ENCODE assay signal across 4 fruit fly cellular contexts in genomic region chr2L:3575679-3576442, dm6.
A peak's percentile ranks its signal among the peaks of the same experiment; 100 is the strongest.
TF ChIP-seq lines count a peak whose summit lies in the region.

Gene CG43815, plus strand, starts transcription at chr2L:3576210.

- no peak for TF ChIP-seq CTCF in whole organism, embryonic (GFP tag; optimal IDR thresholded peaks at IDR 0.05; lab: Kevin White, UChicago)

TF ChIP-seq in whole organism, embryonic, 481 proteins besides CTCF, POLR2A, EP300 and RAD21 (continues in another document):
- TF ChIP-seq fd96Cb (tag; optimal IDR thresholded peaks at IDR 0.05; lab: Kevin White, UChicago) (no peak), hb (GFP tag; IDR thresholded peaks at IDR 0.05; lab: Robert Waterston, UW; ENCODE audit: partially characterized antibody) (no peak), Hey (tag; optimal IDR thresholded peaks at IDR 0.05; lab: Kevin White, UChicago) (no peak), pb (GFP tag; optimal IDR thresholded peaks at IDR 0.05; lab: Kevin White, UChicago) (no peak), Oli (tag; optimal IDR thresholded peaks at IDR 0.05; lab: Kevin White, UChicago) (peak; percentile 16), CG3407 (GFP tag; optimal IDR thresholded peaks at IDR 0.05; lab: Kevin White, UChicago) (peak; percentile 15), CG8281 (tag; optimal IDR thresholded peaks at IDR 0.05; lab: Kevin White, UChicago) (no peak), CG9727 (GFP tag; optimal IDR thresholded peaks at IDR 0.05; lab: Kevin White, UChicago) (peak; percentile 31), Adf1 (GFP tag; IDR thresholded peaks at IDR 0.05; lab: Robert Waterston, UW) (no peak), CG11093 (GFP tag; IDR thresholded peaks at IDR 0.05; lab: Robert Waterston, UW) (no peak), CG10979 (tag; optimal IDR thresholded peaks at IDR 0.05; lab: Kevin White, UChicago) (peak; percentile 52), CG10274 (GFP tag; optimal IDR thresholded peaks at IDR 0.05; lab: Kevin White, UChicago) (no peak), CG11247 (GFP tag; IDR thresholded peaks at IDR 0.05; lab: Robert Waterston, UW) (no peak), CG1529 (GFP tag; optimal IDR thresholded peaks at IDR 0.05; lab: Kevin White, UChicago) (no peak), Med (GFP tag; lab: Kevin White, UChicago) (peak; percentile 59), H15 (GFP tag; IDR thresholded peaks at IDR 0.05; lab: Robert Waterston, UW) (no peak), bsh (GFP tag; optimal IDR thresholded peaks at IDR 0.05; lab: Kevin White, UChicago) (peak in 1 of 2 experiments; percentile 25), Dbx (GFP tag; IDR thresholded peaks at IDR 0.05; lab: Robert Waterston, UW) (no peak), amos (GFP tag; IDR thresholded peaks at IDR 0.05; lab: Robert Waterston, UW; ENCODE audit: partially characterized antibody) (no peak), CG13287 (GFP tag; IDR thresholded peaks at IDR 0.05; lab: Robert Waterston, UW; ENCODE audit: partially characterized antibody) (no peak), CG9932 (GFP tag; IDR thresholded peaks at IDR 0.05; lab: Robert Waterston, UW) (no peak), CG4360 (GFP tag; IDR thresholded peaks at IDR 0.05; lab: Robert Waterston, UW) (no peak), CG30431 (GFP tag; optimal IDR thresholded peaks at IDR 0.05; lab: Kevin White, UChicago) (no peak), CG1647 (GFP tag; optimal IDR thresholded peaks at IDR 0.05; lab: Kevin White, UChicago) (no peak)

TF ChIP-seq in whole organism, prepupa, 60 proteins besides CTCF, POLR2A, EP300 and RAD21 (continues in another document):
- peak; percentile 5 for TF ChIP-seq OdsH (GFP tag; optimal IDR thresholded peaks at IDR 0.05; lab: Kevin White, UChicago)
- no peak for TF ChIP-seq CG3919 (GFP tag; optimal IDR thresholded peaks at IDR 0.05; lab: Kevin White, UChicago)
- no peak for TF ChIP-seq CG8632 (GFP tag; optimal IDR thresholded peaks at IDR 0.05; lab: Kevin White, UChicago)
- no peak for TF ChIP-seq cyc (GFP tag; optimal IDR thresholded peaks at IDR 0.05; lab: Kevin White, UChicago)
- TF ChIP-seq Met (GFP tag; optimal IDR thresholded peaks at IDR 0.05; lab: Kevin White, UChicago): peak; percentile 23
- TF ChIP-seq Sox15 (GFP tag; optimal IDR thresholded peaks at IDR 0.05; lab: Kevin White, UChicago): no peak
- no peak for TF ChIP-seq svp (GFP tag; lab: Kevin White, UChicago)
- TF ChIP-seq ss (GFP tag; optimal IDR thresholded peaks at IDR 0.05; lab: Kevin White, UChicago): no peak
- no peak for TF ChIP-seq CG16779 (tag; optimal IDR thresholded peaks at IDR 0.05; lab: Kevin White, UChicago)
- TF ChIP-seq CG11294 (GFP tag; IDR thresholded peaks at IDR 0.05; lab: Robert Waterston, UW): no peak
- no peak for TF ChIP-seq CG1621 (tag; optimal IDR thresholded peaks at IDR 0.05; lab: Kevin White, UChicago)
- no peak for TF ChIP-seq Sox102F (GFP tag; optimal IDR thresholded peaks at IDR 0.05; lab: Kevin White, UChicago)
- no peak for TF ChIP-seq CG6792 (GFP tag; optimal IDR thresholded peaks at IDR 0.05; lab: Kevin White, UChicago)
- TF ChIP-seq Eip75B (GFP tag; optimal IDR thresholded peaks at IDR 0.05; lab: Kevin White, UChicago): no peak
- TF ChIP-seq Hr4 (GFP tag; optimal IDR thresholded peaks at IDR 0.05; lab: Kevin White, UChicago): peak; percentile 18
- no peak for TF ChIP-seq CG11762 (GFP tag; optimal IDR thresholded peaks at IDR 0.05; lab: Kevin White, UChicago; ENCODE audit: insufficient read depth)
- TF ChIP-seq CG6808 (GFP tag; optimal IDR thresholded peaks at IDR 0.05; lab: Kevin White, UChicago): no peak
- TF ChIP-seq Blimp-1 (GFP tag; optimal IDR thresholded peaks at IDR 0.05; lab: Kevin White, UChicago): no peak
- no peak for TF ChIP-seq vri (GFP tag; optimal IDR thresholded peaks at IDR 0.05; lab: Kevin White, UChicago)
- no peak for TF ChIP-seq spab (GFP tag; optimal IDR thresholded peaks at IDR 0.05; lab: Kevin White, UChicago)
- no peak for TF ChIP-seq topi (GFP tag; optimal IDR thresholded peaks at IDR 0.05; lab: Kevin White, UChicago)
- 0 out of 3 replicates have a peak, but pooled peaks have one; percentile 37 for TF ChIP-seq CG8119 (GFP tag; IDR thresholded peaks at IDR 0.05; lab: Robert Waterston, UW)
- TF ChIP-seq Gug (GFP tag; IDR thresholded peaks at IDR 0.05; lab: Robert Waterston, UW): no peak
- TF ChIP-seq CG15336 (GFP tag; IDR thresholded peaks at IDR 0.05; lab: Robert Waterston, UW): no peak
- no peak for TF ChIP-seq CG6854 (GFP tag; optimal IDR thresholded peaks at IDR 0.05; lab: Kevin White, UChicago)

TF ChIP-seq in whole organism, pupa, 21 proteins besides CTCF, POLR2A, EP300 and RAD21:
- TF ChIP-seq Pif1A (GFP tag; optimal IDR thresholded peaks at IDR 0.05; lab: Kevin White, UChicago) (no peak), gl (tag; optimal IDR thresholded peaks at IDR 0.05; lab: Kevin White, UChicago) (no peak), CG8159 (tag; optimal IDR thresholded peaks at IDR 0.05; lab: Kevin White, UChicago) (no peak), EcR (GFP tag; optimal IDR thresholded peaks at IDR 0.05; lab: Kevin White, UChicago) (no peak), Snoo (tag; optimal IDR thresholded peaks at IDR 0.05; lab: Kevin White, UChicago) (no peak), Ets98B (GFP tag; IDR thresholded peaks at IDR 0.05; lab: Robert Waterston, UW) (no peak), fd96Ca (GFP tag; IDR thresholded peaks at IDR 0.05; lab: Robert Waterston, UW) (no peak), CG9948 (tag; optimal IDR thresholded peaks at IDR 0.05; lab: Kevin White, UChicago) (peak; percentile 24), D1 (tag; optimal IDR thresholded peaks at IDR 0.05; lab: Kevin White, UChicago) (no peak), CG13204 (GFP tag; optimal IDR thresholded peaks at IDR 0.05; lab: Kevin White, UChicago) (no peak), CG17806 (tag; optimal IDR thresholded peaks at IDR 0.05; lab: Kevin White, UChicago) (peak; percentile 27), CG12605 (GFP tag; IDR thresholded peaks at IDR 0.05; lab: Robert Waterston, UW) (no peak), CG10348 (GFP tag; IDR thresholded peaks at IDR 0.05; lab: Robert Waterston, UW) (no peak), CG15710 (tag; optimal IDR thresholded peaks at IDR 0.05; lab: Kevin White, UChicago) (no peak), CG8301 (tag; optimal IDR thresholded peaks at IDR 0.05; lab: Kevin White, UChicago) (peak; percentile 46), rn (GFP tag; IDR thresholded peaks at IDR 0.05; lab: Robert Waterston, UW) (no peak), CG34367 (tag; optimal IDR thresholded peaks at IDR 0.05; lab: Kevin White, UChicago) (peak; percentile 8), CG32121 (GFP tag; IDR thresholded peaks at IDR 0.05; lab: Robert Waterston, UW) (no peak), CG14655 (GFP tag; optimal IDR thresholded peaks at IDR 0.05; lab: Kevin White, UChicago) (peak; percentile 60), Pif1B (GFP tag; optimal IDR thresholded peaks at IDR 0.05; lab: Kevin White, UChicago) (no peak), CG4496 (GFP tag; IDR thresholded peaks at IDR 0.05; lab: Robert Waterston, UW) (no peak)

TF ChIP-seq in whole organism, wandering third instar larva, 38 proteins besides CTCF, POLR2A, EP300 and RAD21:
- TF ChIP-seq h (GFP tag; optimal IDR thresholded peaks at IDR 0.05; lab: Kevin White, UChicago): peak; percentile 12
- TF ChIP-seq Abd-B (GFP tag; optimal IDR thresholded peaks at IDR 0.05; lab: Kevin White, UChicago): no peak

Comparison
In these comparisons a context has a peak if more than half of its experiments do, and no peak if none do; other contexts are left out.
1. Of the 7 proteins assayed by ChIP-seq in both whole organism, embryonic and whole organism, prepupa: peak only in whole organism, embryonic: Blimp-1; only in whole organism, prepupa: none; in both: none; in neither: 6.